Worm (Caenorhabditis elegans) whole organism, L2 larva: Measurements from ENCODE around the gene idh-2.

Source experiments
- Y55F3AM.14 ChIP-seq: fragments of 200-800 bp; sonication (Bioruptor generic); optimal IDR thresholded peaks from 2 replicates; lab custom pipeline; 2018; ENCODE audit warnings: mild to moderate bottlenecking, missing genetic modification characterization, missing compliant biosample characterization
- alr-1 ChIP-seq: fragments of 150-350 bp; optimal IDR thresholded peaks from 2 replicates; lab custom pipeline; 2014; ENCODE audit warnings: missing biosample characterization, missing genetic modification characterization
- ceh-16 ChIP-seq: fragments of 150-350 bp; optimal IDR thresholded peaks from 2 replicates; lab custom pipeline; 2014; ENCODE audit warnings: missing biosample characterization, missing genetic modification characterization
- dmd-4 ChIP-seq: sonication (generic microtip); optimal IDR thresholded peaks from 2 replicates; lab custom pipeline; 2017; ENCODE audit warnings: missing biosample characterization, missing genetic modification characterization
- fos-1 ChIP-seq: fragments of 150-350 bp; optimal IDR thresholded peaks from 2 replicates; lab custom pipeline; 2014; ENCODE audit warnings: missing biosample characterization, missing genetic modification characterization
- gmeb-1 ChIP-seq: fragments of 150-350 bp; optimal IDR thresholded peaks from 2 replicates; lab custom pipeline; 2014; ENCODE audit warnings: missing biosample characterization, missing genetic modification characterization
- lin-13 ChIP-seq: fragments of 150-350 bp; optimal IDR thresholded peaks from 2 replicates; lab custom pipeline; 2014; ENCODE audit warnings: missing biosample characterization, missing genetic modification reagents, missing genetic modification characterization
- lin-39 ChIP-seq: fragments of 150-350 bp; optimal IDR thresholded peaks from 2 replicates; lab custom pipeline; 2014; ENCODE audit warnings: missing biosample characterization, missing genetic modification reagents, missing genetic modification characterization
- mbf-1 ChIP-seq: sonication (generic microtip); optimal IDR thresholded peaks from 2 replicates; lab custom pipeline; 2017; ENCODE audit warnings: missing biosample characterization, missing genetic modification characterization
- nhr-11 ChIP-seq: fragments of 150-350 bp; optimal IDR thresholded peaks from 2 replicates; lab custom pipeline; 2014; ENCODE audit warnings: missing biosample characterization, missing genetic modification characterization
- nhr-12 ChIP-seq: fragments of 150-350 bp; optimal IDR thresholded peaks from 2 replicates; lab custom pipeline; 2014; ENCODE audit warnings: missing biosample characterization, missing genetic modification characterization
- nhr-25 ChIP-seq: fragments of 150-350 bp; sonication (generic microtip); optimal IDR thresholded peaks from 3 replicates; lab custom pipeline; 2014; ENCODE audit warnings: missing biosample characterization, missing genetic modification characterization
- skn-1 ChIP-seq: sonication (generic microtip); optimal IDR thresholded peaks from 2 replicates; lab custom pipeline; 2017; ENCODE audit warnings: missing biosample characterization, missing genetic modification characterization

The idh-2 gene

ce11 chrX:11262319-11263074 lies 46.7 kb downstream of the idh-2 start, which contains the start of gene C03A3.2 (continued):
- TF ChIP-seq dmd-4 (tag; lab: Kevin White, UChicago) = no peak
- TF ChIP-seq mbf-1 = no peak
- no peak for TF ChIP-seq lin-39 (tag; lab: Kevin White, UChicago)
- no peak for TF ChIP-seq nhr-12 (tag; lab: Kevin White, UChicago)
- TF ChIP-seq nhr-11 (tag; lab: Kevin White, UChicago) = no peak
- TF ChIP-seq nhr-25 = peak; percentile 75
- TF ChIP-seq Y55F3AM.14 (GFP tag; lab: Kevin White, UChicago) = no peak
- TF ChIP-seq lin-13 (GFP tag; lab: Kevin White, UChicago) = peak; percentile 67

- TF ChIP-seq ceh-16 (tag; lab: Kevin White, UChicago) (no peak), nhr-12 (tag; lab: Kevin White, UChicago) (no peak), nhr-25 (no peak), lin-39 (tag; lab: Kevin White, UChicago) (no peak), fos-1 (tag; lab: Kevin White, UChicago) (peak; percentile 93)
- TF ChIP-seq, all 48 proteins: peak for 1
These were observed 48.9 kb downstream of the idh-2 start for ce11 chrX:11264715-11265114.

ce11 chrX:11266711-11267110 lies 50.9 kb downstream of the idh-2 start, which contains the start of gene C03A3.9:
C03A3.9 (plus strand) TSS chrX:11267011.
- TF ChIP-seq nhr-11 (tag; lab: Kevin White, UChicago) (no peak), alr-1 (tag; lab: Kevin White, UChicago) (no peak), gmeb-1 (tag; lab: Kevin White, UChicago) (no peak), skn-1 (no peak)
